Worm (Caenorhabditis elegans) whole organism, L4 larva: ENCODE results near the gene fbxa-137.

Experiments used
- F37D6.2 ChIP-seq: sonication (generic microtip); optimal IDR thresholded peaks from 2 replicates; lab custom pipeline; 2016; ENCODE audit warnings: mild to moderate bottlenecking, missing genetic modification characterization, missing compliant biosample characterization
- F49E8.2 ChIP-seq: sonication (generic microtip); optimal IDR thresholded peaks from 2 replicates; lab custom pipeline; 2016; ENCODE audit warnings: missing compliant biosample characterization, mild to moderate bottlenecking, missing genetic modification characterization, borderline replicate concordance
- Y75B8A.6 ChIP-seq: fragments of 200-800 bp; sonication (Bioruptor generic); IDR thresholded peaks from 2 replicates; pipeline ENCODE4 v1.3.6; 2022; ENCODE audit warnings: missing genetic modification reagents, missing genetic modification characterization, missing compliant biosample characterization
- ZK337.2 ChIP-seq: fragments of 200-800 bp; sonication (Bioruptor generic); IDR thresholded peaks from 2 replicates; pipeline ENCODE4 v1.3.6; 2022; ENCODE audit warnings: missing genetic modification reagents, missing genetic modification characterization, missing compliant biosample characterization
- ama-1 ChIP-seq: fragments of 150-350 bp; optimal IDR thresholded peaks from 2 replicates; lab custom pipeline; 2014; ENCODE audit warnings: inconsistent platforms, mixed read lengths
- ceh-20 ChIP-seq: fragments of 200-800 bp; sonication (Bioruptor generic); IDR thresholded peaks from 2 replicates; pipeline ENCODE4 v1.3.6; 2022; ENCODE audit warnings: missing genetic modification reagents, missing genetic modification characterization, missing compliant biosample characterization
- daf-16 ChIP-seq, 3 experiments: sonication (generic microtip); optimal IDR thresholded peaks; 2 replicates each; lab custom pipeline; 2016 to 2017; ENCODE audit warnings: missing genetic modification characterization in 3 of 3, missing genetic modification reagents in 3 of 3, mild to moderate bottlenecking in 2 of 3, missing compliant biosample characterization in 2 of 3, missing biosample characterization in 1 of 3, moderate library complexity in 1 of 3
- daf-19 ChIP-seq: fragments of 200-800 bp; sonication (Bioruptor generic); conservative IDR thresholded peaks from 2 replicates; pipeline ENCODE4 v1.3.6; 2022; ENCODE audit warnings: missing genetic modification characterization, missing compliant biosample characterization
- dmd-6 ChIP-seq: fragments of 200-800 bp; sonication (Bioruptor generic); IDR thresholded peaks from 2 replicates; pipeline ENCODE4 v1.3.6; 2022; ENCODE audit warnings: missing genetic modification reagents, missing genetic modification characterization, missing compliant biosample characterization
- dmd-9 ChIP-seq: fragments of 200-800 bp; sonication (Bioruptor generic); IDR thresholded peaks from 2 replicates; pipeline ENCODE4 v1.3.6; 2022; ENCODE audit warnings: missing genetic modification reagents, missing genetic modification characterization, missing compliant biosample characterization
- dve-1 ChIP-seq: sonication (generic microtip); optimal IDR thresholded peaks from 2 replicates; lab custom pipeline; 2017; ENCODE audit warnings: antibody characterized with exemption, mild to moderate bottlenecking, missing genetic modification characterization, missing compliant biosample characterization; ENCODE audit not compliant: insufficient read depth
- fos-1 ChIP-seq: fragments of 150-350 bp; optimal IDR thresholded peaks from 2 replicates; lab custom pipeline; 2014; ENCODE audit warnings: missing biosample characterization, missing genetic modification characterization
- gei-8 ChIP-seq: fragments of 200-800 bp; sonication (Bioruptor generic); optimal IDR thresholded peaks from 2 replicates; lab custom pipeline; 2018; ENCODE audit warnings: mild to moderate bottlenecking, missing genetic modification characterization, missing compliant biosample characterization
- hif-1 ChIP-seq, 2 experiments: sonication (generic microtip); optimal IDR thresholded peaks; 2 replicates each; lab custom pipeline; 2016 to 2017; ENCODE audit warnings: missing compliant biosample characterization in 2 of 2, missing genetic modification characterization in 2 of 2, missing genetic modification reagents in 2 of 2, missing genotype in 2 of 2, mild to moderate bottlenecking in 1 of 2
- hlh-11 ChIP-seq: fragments of 200-800 bp; sonication (Bioruptor generic); optimal IDR thresholded peaks from 2 replicates; lab custom pipeline; 2018; ENCODE audit warnings: mild to moderate bottlenecking, missing genetic modification characterization, missing compliant biosample characterization
- hlh-30 ChIP-seq: sonication (generic microtip); optimal IDR thresholded peaks from 2 replicates; lab custom pipeline; 2017; ENCODE audit warnings: antibody characterized with exemption, mild to moderate bottlenecking, missing genetic modification characterization, missing compliant biosample characterization; ENCODE audit not compliant: insufficient read depth
- jun-1 ChIP-seq: fragments of 150-350 bp; optimal IDR thresholded peaks from 2 replicates; lab custom pipeline; 2014; ENCODE audit warnings: missing biosample characterization, missing genetic modification reagents, missing genetic modification characterization
- lim-7 ChIP-seq: fragments of 200-800 bp; sonication (Bioruptor generic); IDR thresholded peaks from 2 replicates; pipeline ENCODE4 v1.3.6; 2022; ENCODE audit warnings: missing genetic modification characterization, missing compliant biosample characterization
- lir-3 ChIP-seq: sonication (generic microtip); optimal IDR thresholded peaks from 2 replicates; lab custom pipeline; 2016; ENCODE audit warnings: mild to moderate bottlenecking, missing genetic modification characterization, missing compliant biosample characterization
- lsy-2 ChIP-seq, 2 experiments: fragments of 150-350 bp in 1 of 2; sonication (generic microtip) in 1 of 2; optimal IDR thresholded peaks; 2 replicates each; lab custom pipeline; 2014 to 2017; ENCODE audit warnings: missing biosample characterization in 2 of 2, missing genetic modification characterization in 2 of 2
- madf-9 ChIP-seq: fragments of 200-800 bp; sonication (Bioruptor generic); conservative IDR thresholded peaks from 2 replicates; pipeline ENCODE4 v1.3.6; 2022; ENCODE audit warnings: missing genetic modification reagents, missing genetic modification characterization, missing compliant biosample characterization
- mep-1 ChIP-seq: fragments of 150-350 bp; sonication (generic microtip); optimal IDR thresholded peaks from 3 replicates; lab custom pipeline; 2014; ENCODE audit warnings: missing biosample characterization, missing genetic modification characterization
- mxl-2 ChIP-seq: fragments of 200-800 bp; sonication (Bioruptor generic); conservative IDR thresholded peaks from 2 replicates; pipeline ENCODE4 v1.3.6; 2022; ENCODE audit warnings: missing genetic modification reagents, missing genetic modification characterization, missing compliant biosample characterization
- nhr-102 ChIP-seq: sonication (generic microtip); optimal IDR thresholded peaks from 2 replicates; lab custom pipeline; 2016; ENCODE audit warnings: mild to moderate bottlenecking, missing genetic modification characterization, moderate library complexity, missing compliant biosample characterization
- nhr-111 ChIP-seq: fragments of 200-800 bp; sonication (Bioruptor generic); optimal IDR thresholded peaks from 2 replicates; lab custom pipeline; 2018; ENCODE audit warnings: mild to moderate bottlenecking, missing genetic modification characterization, missing compliant biosample characterization
- nhr-28 ChIP-seq: fragments of 150-350 bp; optimal IDR thresholded peaks from 2 replicates; lab custom pipeline; 2014; ENCODE audit warnings: missing biosample characterization, missing genetic modification characterization
- nhr-77 ChIP-seq: fragments of 150-350 bp; optimal IDR thresholded peaks from 2 replicates; lab custom pipeline; 2014; ENCODE audit warnings: missing biosample characterization, missing genetic modification characterization
- pha-4 ChIP-seq, 2 experiments: fragments of 150-350 bp in 1 of 2; fragments of 200-800 bp in 1 of 2; sonication (Bioruptor generic) in 1 of 2; IDR thresholded peaks in 1 of 2; optimal IDR thresholded peaks in 1 of 2; 2 replicates each; pipeline versions ENCODE4 v1.3.6 to Lab custom; 2014 to 2022; ENCODE audit warnings: missing genetic modification characterization in 2 of 2, missing genetic modification reagents in 2 of 2, missing biosample characterization in 1 of 2, missing compliant biosample characterization in 1 of 2
- pqm-1 ChIP-seq: sonication (generic microtip); optimal IDR thresholded peaks from 2 replicates; lab custom pipeline; 2017; ENCODE audit warnings: missing biosample characterization, missing genetic modification characterization
- unc-130 ChIP-seq: sonication (generic microtip); optimal IDR thresholded peaks from 2 replicates; lab custom pipeline; 2016; ENCODE audit warnings: missing genetic modification reagents, missing genetic modification characterization, missing compliant biosample characterization
- unc-62 ChIP-seq, 3 experiments: fragments of 150-350 bp in 1 of 3; sonication (generic microtip); optimal IDR thresholded peaks in 2 of 3; peaks in 1 of 3; 1 replicate in 1 of 3; 2 replicates in 2 of 3; lab custom pipeline; 2014 to 2017; ENCODE audit warnings: missing biosample characterization in 3 of 3, missing genetic modification characterization in 3 of 3, missing genetic modification reagents in 3 of 3, missing genotype in 1 of 3
- vab-7 ChIP-seq: fragments of 200-800 bp; sonication (Bioruptor generic); IDR thresholded peaks from 2 replicates; pipeline ENCODE4 v1.3.6; 2022; ENCODE audit warnings: missing genetic modification reagents, missing genetic modification characterization, missing compliant biosample characterization

The fbxa-137 gene

ce11 chrV:2233177-2233576 is 45.4 kb upstream of the fbxa-137 start, which contains the start of gene nhr-96:
nhr-96 (plus strand) TSS chrV:2233477.
- no peak for TF ChIP-seq mxl-2 (GFP tag; lab: Robert Waterston, UW)
- TF ChIP-seq Y75B8A.6 (GFP tag; lab: Robert Waterston, UW): no peak
- TF ChIP-seq madf-9 (GFP tag; lab: Robert Waterston, UW): no peak
- no peak for TF ChIP-seq nhr-77 (tag; lab: Kevin White, UChicago)
- TF ChIP-seq fos-1: no peak
- no peak for TF ChIP-seq dve-1
- TF ChIP-seq hif-1 (tag; optimal IDR thresholded peaks at IDR 0.05; lab: Kevin White, UChicago): no peak
- TF ChIP-seq ceh-20 (GFP tag; lab: Robert Waterston, UW): no peak
- TF ChIP-seq F37D6.2 (tag; lab: Kevin White, UChicago): no peak
- TF ChIP-seq ama-1 (lab: Kevin White, UChicago): no peak
- no peak for TF ChIP-seq F49E8.2 (tag; lab: Kevin White, UChicago)
- no peak for TF ChIP-seq dmd-6 (GFP tag; lab: Robert Waterston, UW)
- no peak for TF ChIP-seq lim-7 (GFP tag; lab: Robert Waterston, UW)
- no peak for TF ChIP-seq ZK337.2 (GFP tag; lab: Robert Waterston, UW)
- no peak for TF ChIP-seq pha-4 (GFP tag; IDR thresholded peaks at IDR 0.05; lab: Robert Waterston, UW)
- no peak for TF ChIP-seq pha-4 (tag; optimal IDR thresholded peaks at IDR 0.05; lab: Kevin White, UChicago)
- no peak for TF ChIP-seq unc-130 (GFP tag; lab: Kevin White, UChicago)
- TF ChIP-seq dmd-9: no peak

- TF ChIP-seq dmd-6 (GFP tag; lab: Robert Waterston, UW): peak; percentile 75
- no peak for TF ChIP-seq jun-1 (tag; lab: Kevin White, UChicago)
- TF ChIP-seq vab-7 (GFP tag; lab: Robert Waterston, UW): no peak
- peak; percentile 52 for TF ChIP-seq hlh-11 (tag; lab: Kevin White, UChicago)
- peak; percentile 14 for TF ChIP-seq nhr-77 (tag; lab: Kevin White, UChicago)
- peak; percentile 32 for TF ChIP-seq hlh-30 (tag; lab: Kevin White, UChicago)
- peak; percentile 91 for TF ChIP-seq nhr-28 (tag; lab: Kevin White, UChicago)
- TF ChIP-seq daf-16 (GFP tag; optimal IDR thresholded peaks at IDR 0.05; lab: Kevin White, UChicago): no peak
- TF ChIP-seq daf-16 (tag; optimal IDR thresholded peaks at IDR 0.05; lab: Kevin White, UChicago): peak; percentile 10
- TF ChIP-seq pqm-1 (tag; lab: Kevin White, UChicago): peak; percentile 5
- TF ChIP-seq lsy-2 (tag; optimal IDR thresholded peaks at IDR 0.05; lab: Kevin White, UChicago): no peak
- no peak for TF ChIP-seq daf-19
- no peak for TF ChIP-seq lir-3
- TF ChIP-seq mep-1 (tag; lab: Kevin White, UChicago): peak; percentile 19
- TF ChIP-seq nhr-111 (GFP tag; lab: Kevin White, UChicago): no peak
- TF ChIP-seq dve-1: peak; percentile 34
- TF ChIP-seq unc-62 (GFP tag; optimal IDR thresholded peaks at IDR 0.05 in 1 of 2; lab: Kevin White, UChicago): peak in 1 of 2 experiments; percentile 35
- no peak for TF ChIP-seq unc-62 (tag; optimal IDR thresholded peaks at IDR 0.05; lab: Kevin White, UChicago)
- TF ChIP-seq nhr-102 (tag; lab: Kevin White, UChicago): peak; percentile 8
- TF ChIP-seq, all 104 proteins: peak for 11
These were observed 42.8 kb upstream of the fbxa-137 start, which contains the start of gene cyp-33C4 for ce11 chrV:2235848-2236247. cyp-33C4 (plus strand) TSS chrV:2236140.

DNA sequence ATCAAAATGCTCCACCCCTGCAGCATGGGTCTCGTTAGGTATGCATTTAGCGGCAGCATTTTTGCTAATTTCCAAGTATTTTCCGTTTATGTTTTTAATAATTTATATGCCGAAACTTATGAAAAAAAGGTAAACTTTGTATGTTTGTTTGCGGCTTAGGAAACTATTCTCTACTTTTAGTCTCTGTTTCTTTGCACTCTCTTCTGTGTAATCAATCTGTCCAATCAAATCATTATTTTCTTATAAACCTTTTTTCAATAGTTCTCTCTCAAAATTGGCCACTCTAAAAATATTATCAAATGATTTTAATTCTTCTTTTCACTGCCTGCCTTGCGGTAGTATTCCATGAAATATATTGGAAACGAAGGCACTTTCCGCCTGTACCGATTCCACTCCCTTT is 40.6 kb upstream of the fbxa-137 start:
- peak; percentile 14 for TF ChIP-seq dve-1
- peak in 1 of 2 experiments; percentile 28 for TF ChIP-seq unc-62 (GFP tag; optimal IDR thresholded peaks at IDR 0.05 in 1 of 2; lab: Kevin White, UChicago)
- no peak for TF ChIP-seq unc-62 (tag; optimal IDR thresholded peaks at IDR 0.05; lab: Kevin White, UChicago)
- TF ChIP-seq daf-19: no peak
- TF ChIP-seq gei-8 (GFP tag; lab: Kevin White, UChicago): no peak
- peak; percentile 28 for TF ChIP-seq nhr-28 (tag; lab: Kevin White, UChicago)
- no peak for TF ChIP-seq daf-16 (GFP tag; optimal IDR thresholded peaks at IDR 0.05; lab: Kevin White, UChicago)
- peak; percentile 37 for TF ChIP-seq daf-16 (tag; optimal IDR thresholded peaks at IDR 0.05; lab: Kevin White, UChicago)
